Worm (Caenorhabditis elegans): Measurements from ENCODE around the gene spp-12.

ce11 chrV:13892457-13893375, 3.1 kb downstream of the spp-12 start, which contains the start of gene sptl-3:
- TF ChIP-seq mdl-1 (tag; optimal IDR thresholded peaks at IDR 0.05) (peak in 1 of 2 experiments; percentile 5), nhr-6 (tag; optimal IDR thresholded peaks at IDR 0.05) (no peak), lin-13 (GFP tag; optimal IDR thresholded peaks at IDR 0.05) (no peak), elt-3 (tag; optimal IDR thresholded peaks at IDR 0.05) (no peak), peb-1 (tag; optimal IDR thresholded peaks at IDR 0.05) (no peak)
